Fruit fly (Drosophila melanogaster) whole organism, wandering third instar larva: ENCODE measurements around the gene Eig71Ee.
A peak's percentile ranks its signal among the peaks of the same experiment; 100 is the strongest.

Experiments used
- Dfd ChIP-seq: fragments of >200 bp; optimal IDR thresholded peaks from 2 replicates; lab custom pipeline; 2017; ENCODE audit warnings: missing biosample characterization, missing genetic modification characterization
- psq ChIP-seq: fragments of 200-800 bp; sonication (Bioruptor generic); optimal IDR thresholded peaks from 3 replicates; lab custom pipeline; 2017; ENCODE audit warnings: missing biosample characterization, mild to moderate bottlenecking, missing genetic modification characterization, moderate library complexity

The Eig71Ee gene

DNA sequence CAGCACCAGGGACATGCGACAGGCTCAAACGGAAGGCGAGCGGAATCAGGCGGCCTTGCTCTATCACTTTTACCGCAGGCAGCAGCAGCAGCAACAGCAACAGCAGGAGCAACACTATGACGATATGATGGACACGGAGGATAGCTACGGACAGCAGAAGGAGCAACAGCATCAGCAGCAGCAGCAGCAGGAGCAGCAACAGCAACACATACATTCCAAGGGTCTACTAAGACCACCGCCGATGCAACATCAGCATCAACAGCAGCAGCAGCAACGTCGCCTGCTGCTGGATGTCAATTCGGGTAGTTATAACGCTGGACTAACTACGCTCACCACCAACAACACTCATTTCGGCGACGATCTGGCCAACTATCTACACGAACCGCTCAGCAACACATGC, 50.8 kb downstream of the Eig71Ee start:
- TF ChIP-seq psq (GFP tag; lab: Kevin White, UChicago) (no peak), Dfd (GFP tag; lab: Kevin White, UChicago) (peak; percentile 94)
